Fruit fly (Drosophila melanogaster) whole organism, larva: Measurements from ENCODE around the gene Eig71Eg.

ENCODE experiments used
- noc ChIP-seq: fragments of 200-800 bp; sonication (Bioruptor generic); optimal IDR thresholded peaks from 3 replicates; lab custom pipeline; 2019; ENCODE audit warnings: missing biosample characterization, mild to moderate bottlenecking, missing genetic modification characterization, moderate library complexity

Eig71Eg gene

dm6 chr3L:15637618-15638017, 19.8 kb upstream of the Eig71Eg start:
- no peak for TF ChIP-seq noc

DNA sequence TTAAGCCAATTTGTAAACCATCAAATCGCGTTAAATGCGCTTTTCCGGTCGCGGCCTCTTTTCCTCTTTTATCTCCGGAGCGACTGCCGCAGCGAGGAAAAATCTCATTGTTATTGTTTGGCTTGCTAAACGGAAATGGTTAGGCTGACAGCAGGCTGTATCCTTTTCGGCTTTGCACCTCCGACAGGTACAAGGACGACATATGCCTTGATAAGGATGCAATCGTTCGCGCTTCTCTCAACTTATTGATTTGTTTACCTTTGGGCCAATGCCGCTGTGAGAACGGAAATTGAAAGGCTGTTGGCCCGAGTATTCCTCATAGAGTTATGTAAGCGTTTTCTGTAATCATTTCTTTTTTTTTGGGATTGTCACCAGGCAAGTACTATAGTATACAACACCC, 18.9 kb upstream of the Eig71Eg start:
- TF ChIP-seq noc = no peak

dm6 chr3L:15639978-15640377, 17.4 kb upstream of the Eig71Eg start:
- TF ChIP-seq noc = no peak

dm6 chr3L:15641590-15642019, 15.8 kb upstream of the Eig71Eg start:
- no peak for TF ChIP-seq noc

DNA sequence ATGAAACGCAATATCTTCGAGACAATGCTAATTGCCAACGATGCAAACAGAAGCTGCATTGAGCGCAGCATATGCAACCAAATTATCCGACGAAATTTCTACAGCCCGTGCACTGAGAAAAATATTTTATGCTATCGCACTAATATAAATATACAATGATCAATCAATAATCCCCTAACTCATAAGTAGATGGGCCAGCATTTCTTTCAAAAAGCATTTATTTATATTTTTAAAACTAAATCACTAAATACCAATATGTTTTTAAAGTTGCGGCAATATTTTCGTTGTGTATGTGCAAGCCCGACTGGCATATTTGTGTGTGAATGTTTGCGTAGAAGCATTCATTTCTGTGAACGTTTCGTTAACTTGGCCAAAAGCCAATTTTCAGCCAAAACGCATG, 11.2 kb upstream of the Eig71Eg start:
- no peak for TF ChIP-seq noc

DNA sequence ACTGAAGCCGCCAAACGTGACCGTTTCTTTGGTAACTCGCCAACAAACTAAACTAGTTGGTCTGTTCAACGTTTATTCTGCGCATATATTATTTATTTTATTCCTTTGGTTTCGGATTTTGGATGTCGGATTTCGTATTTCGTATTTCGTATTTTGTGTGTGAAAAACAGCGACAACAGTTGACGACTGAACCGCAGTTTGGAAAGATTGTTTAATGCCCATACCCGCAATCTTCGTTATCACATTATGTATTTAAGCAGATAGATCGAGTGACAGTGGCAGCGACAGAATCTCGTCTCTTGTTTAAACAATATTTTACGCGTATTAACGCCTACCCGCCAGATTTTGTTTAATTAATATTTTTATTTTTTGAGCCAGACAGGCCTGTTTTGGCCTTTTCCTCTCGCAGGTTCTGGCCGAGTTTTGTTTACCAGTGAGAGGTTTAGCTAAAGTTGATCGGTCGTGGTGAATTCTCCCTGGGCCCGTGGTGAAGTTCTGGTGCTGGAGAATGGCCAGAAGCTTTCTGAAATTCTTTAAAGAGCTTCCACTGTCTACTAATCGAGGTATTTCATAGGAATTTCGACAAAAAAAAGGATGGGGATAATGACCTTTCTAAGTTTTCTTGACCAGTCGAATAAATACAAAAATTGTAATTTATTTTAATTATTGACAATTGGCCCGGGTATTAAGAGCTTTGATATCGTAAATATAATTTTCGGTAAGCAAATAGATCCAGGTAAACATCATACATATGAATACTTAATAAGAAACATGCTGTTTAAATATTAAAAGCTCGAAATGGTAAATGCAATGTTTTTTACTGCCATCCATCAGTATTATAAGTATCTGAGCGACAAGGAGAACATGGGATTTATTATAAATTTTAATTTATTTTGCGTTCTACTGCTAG, 9.5 kb upstream of the Eig71Eg start, which contains the start of the genes comm3 and CG43083:
TSS of gene comm3 (minus strand) at position 51 of the 910 bp plus-strand sequence.
TSS of gene CG43083 (plus strand) at position 860 of the 910 bp plus-strand sequence.
- TF ChIP-seq noc = no peak

dm6 chr3L:15649561-15649960, 7.9 kb upstream of the Eig71Eg start, which contains the start of the genes Eig71Ea and Eig71Eb:
Gene Eig71Ea, minus strand, starts transcription at chr3L:15649661.
Gene Eig71Eb, plus strand, starts transcription at chr3L:15649936.
- no peak for TF ChIP-seq noc

dm6 chr3L:15650552-15650951, 6.9 kb upstream of the Eig71Eg start, which contains the start of gene CG43084:
Gene CG43084, plus strand, starts transcription at chr3L:15650852.
- no peak for TF ChIP-seq noc

dm6 chr3L:15652154-15652553, 5.3 kb upstream of the Eig71Eg start, which contains the start of the genes Eig71Ec and Eig71Ed:
Gene Eig71Ec, minus strand, starts transcription at chr3L:15652254.
Gene Eig71Ed, plus strand, starts transcription at chr3L:15652537.
- no peak for TF ChIP-seq noc

DNA sequence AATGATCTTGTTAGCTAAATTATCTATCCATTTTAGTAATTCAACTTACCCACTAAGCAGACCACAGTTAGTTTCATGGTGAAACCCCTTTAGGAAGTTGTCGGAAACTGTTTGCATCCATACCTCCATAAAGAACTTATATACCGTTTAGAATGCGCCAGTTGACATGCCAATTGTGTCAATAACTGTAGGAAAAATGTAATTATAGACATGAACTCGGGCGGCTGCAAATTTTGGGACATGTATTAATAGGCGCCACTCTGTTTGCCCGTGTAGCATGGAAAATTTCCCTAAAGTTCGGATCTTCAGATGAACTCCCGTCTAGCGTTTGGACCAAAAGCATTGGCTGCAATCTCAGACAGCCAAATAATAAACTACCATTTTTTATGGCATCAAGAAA, 1.5 kb upstream of the Eig71Eg start, which contains the start of gene Eig71Ee:
TSS of gene Eig71Ee (minus strand) at position 101 of the 400 bp plus-strand sequence.
- no peak for TF ChIP-seq noc

DNA sequence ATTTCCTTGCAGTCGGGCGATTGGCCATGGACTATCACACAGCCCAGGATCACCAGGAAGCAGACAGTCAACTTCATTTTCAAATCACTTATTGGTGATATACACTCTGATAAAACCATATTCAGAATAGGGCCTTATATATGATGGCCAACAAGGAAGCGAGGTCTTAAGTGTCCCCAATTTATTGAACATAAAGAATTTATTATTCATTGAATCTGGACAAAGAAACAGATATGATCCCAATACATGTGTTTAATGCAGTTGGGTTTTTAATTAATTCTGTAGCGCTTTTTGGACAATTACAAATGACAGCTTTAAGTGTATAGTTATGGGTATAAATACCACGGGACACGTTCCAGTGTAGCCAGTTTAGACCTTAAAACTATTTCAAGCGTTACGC, 1.9 kb downstream of the Eig71Eg start, which contains the start of the genes Eig71Eh and Eig71Ei:
TSS of gene Eig71Eh (minus strand) at position 101 of the 400 bp plus-strand sequence.
TSS of gene Eig71Ei (plus strand) at position 367 of the 400 bp plus-strand sequence.
- TF ChIP-seq noc = no peak

- TF ChIP-seq noc = no peak
Measured at dm6 chr3L:15660915-15661314, 3.5 kb downstream of the Eig71Eg start, which contains the start of the genes Eig71Ej and Eig71Ek. Gene Eig71Ej, minus strand, starts transcription at chr3L:15661015. Gene Eig71Ek, plus strand, starts transcription at chr3L:15661248.

- TF ChIP-seq noc = no peak
Measured at dm6 chr3L:15661567-15661966, 4.1 kb downstream of the Eig71Eg start, which contains the start of gene CG43082. Gene CG43082, plus strand, starts transcription at chr3L:15661867.

DNA sequence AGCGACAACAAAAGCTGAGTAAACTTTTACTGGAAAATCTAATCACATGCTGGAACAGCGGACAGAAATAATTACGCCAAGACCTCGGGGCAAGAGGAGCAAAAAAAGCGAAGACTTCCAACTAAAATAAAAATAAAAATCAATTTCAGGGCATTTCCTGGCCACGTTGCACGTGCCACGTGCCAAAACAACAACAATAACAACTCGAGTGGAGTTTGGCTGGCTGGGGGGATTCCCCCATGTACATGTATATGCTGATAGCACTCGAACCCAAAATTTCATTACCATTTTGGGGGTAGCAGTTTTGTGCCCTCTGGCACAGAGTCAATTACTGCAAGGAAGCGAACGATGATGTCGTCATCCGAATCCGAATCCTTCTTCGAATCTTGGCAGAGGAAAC, 5.1 kb downstream of the Eig71Eg start:
- TF ChIP-seq noc = no peak

dm6 chr3L:15664199-15664794, 6.9 kb downstream of the Eig71Eg start:
- TF ChIP-seq noc = no peak

- TF ChIP-seq noc = no peak
Measured at dm6 chr3L:15665741-15666140, 8.3 kb downstream of the Eig71Eg start.

- no peak for TF ChIP-seq noc
Measured at dm6 chr3L:15669939-15670338, 12.5 kb downstream of the Eig71Eg start.
